Worm (Caenorhabditis elegans): ENCODE data around the gene sdz-32.

Gene sdz-32

ce11 chrII:3518961-3519544, 45.2 kb downstream of the sdz-32 start, which contains the start of gene clec-126 (continued):
- TF ChIP-seq lin-35 (GFP tag; optimal IDR thresholded peaks at IDR 0.05), result peak in 1 of 3 experiments; percentile 58
- TF ChIP-seq mel-28 (tag; optimal IDR thresholded peaks at IDR 0.05; ENCODE audit: borderline replicate concordance), result no peak
- TF ChIP-seq hrde-1 (tag; optimal IDR thresholded peaks at IDR 0.05; ENCODE audit: borderline replicate concordance), result peak; percentile 56
- TF ChIP-seq egrh-3 (GFP tag; IDR thresholded peaks at IDR 0.05), result peak; percentile 54
- TF ChIP-seq ztf-28 (GFP tag; IDR thresholded peaks at IDR 0.05), result 0 out of 2 replicates have a peak, but pooled peaks have one; percentile 57
- peak; percentile 89 for TF ChIP-seq D2030.7 (GFP tag; IDR thresholded peaks at IDR 0.05)
- TF ChIP-seq nhr-90 (tag; optimal IDR thresholded peaks at IDR 0.05), result peak; percentile 96
- 0 out of 2 replicates have a peak, but pooled peaks have one; percentile 49 for TF ChIP-seq lir-1 (GFP tag; conservative IDR thresholded peaks at IDR 0.05)
- no peak for TF ChIP-seq nhr-27 (tag; optimal IDR thresholded peaks at IDR 0.05)
- peak; percentile 49 for TF ChIP-seq ceh-79 (tag; optimal IDR thresholded peaks at IDR 0.05)

ce11 chrII:3520988-3521850, 47.4 kb downstream of the sdz-32 start, which contains the start of gene W09G10.9:
Gene W09G10.9, plus strand, starts transcription at chrII:3521800.
- TF ChIP-seq hmg-1.2 (GFP tag; IDR thresholded peaks at IDR 0.05) (peak; percentile 93), Y95B8A.8 (GFP tag; IDR thresholded peaks at IDR 0.05) (peak; percentile 83), die-1 (tag; optimal IDR thresholded peaks at IDR 0.05) (peak; percentile 31), nfyb-1 (GFP tag; IDR thresholded peaks at IDR 0.05) (peak; percentile 90), attf-3 (GFP tag; conservative IDR thresholded peaks at IDR 0.05) (peak; percentile 72), attf-5 (GFP tag; optimal IDR thresholded peaks at IDR 0.05) (peak; percentile 71), C06A6.2 (GFP tag; conservative IDR thresholded peaks at IDR 0.05) (0 out of 2 replicates have a peak, but pooled peaks have one; percentile 45), F37B4.10 (GFP tag; IDR thresholded peaks at IDR 0.05) (no peak), ztf-3 (GFP tag; optimal IDR thresholded peaks at IDR 0.05) (no peak), rcor-1 (GFP tag; IDR thresholded peaks at IDR 0.05) (peak; percentile 82), pbrm-1 (GFP tag; IDR thresholded peaks at IDR 0.05) (peak; percentile 91), madf-8 (GFP tag; conservative IDR thresholded peaks at IDR 0.05) (no peak; the same call in 1 of the 2 replicates), F39B2.1 (GFP tag; IDR thresholded peaks at IDR 0.05) (no peak), gei-17 (GFP tag; optimal IDR thresholded peaks at IDR 0.05) (no peak), lin-26 (GFP tag; IDR thresholded peaks at IDR 0.05) (peak; percentile 81), F57C9.4 (tag; optimal IDR thresholded peaks at IDR 0.05) (no peak), ceh-40 (GFP tag; IDR thresholded peaks at IDR 0.05) (peak; percentile 36; the same call in 1 of the 2 replicates), zfh-2 (GFP tag; conservative IDR thresholded peaks at IDR 0.05) (peak; percentile 82), ZK185.1 (tag; optimal IDR thresholded peaks at IDR 0.05; ENCODE audit: poor library complexity, severe bottlenecking) (peak; percentile 71), egl-18 (GFP tag; IDR thresholded peaks at IDR 0.05) (no peak), K12H6.12 (tag; optimal IDR thresholded peaks at IDR 0.05) (peak; percentile 54), B0261.1 (tag; optimal IDR thresholded peaks at IDR 0.05) (peak; percentile 84), D2030.7 (GFP tag; IDR thresholded peaks at IDR 0.05) (peak; percentile 89), him-1 (tag; optimal IDR thresholded peaks at IDR 0.05) (no peak), hmg-20 (GFP tag; IDR thresholded peaks at IDR 0.05) (peak; percentile 76; the same call in 1 of the 2 replicates), mcd-1 (GFP tag; IDR thresholded peaks at IDR 0.05) (peak; percentile 96), bed-2 (GFP tag; IDR thresholded peaks at IDR 0.05) (no peak), ceh-100 (GFP tag; IDR thresholded peaks at IDR 0.05) (peak; percentile 70), madf-6 (GFP tag; IDR thresholded peaks at IDR 0.05) (peak; percentile 73), tbp1 (GFP tag; optimal IDR thresholded peaks at IDR 0.05) (peak; percentile 90), C17E4.6 (GFP tag; IDR thresholded peaks at IDR 0.05) (0 out of 2 replicates have a peak, but pooled peaks have one; percentile 41), F52B5.7 (tag; optimal IDR thresholded peaks at IDR 0.05) (peak; percentile 28), ztf-6 (GFP tag; IDR thresholded peaks at IDR 0.05) (0 out of 2 replicates have a peak, but pooled peaks have one; percentile 56), ztf-28 (GFP tag; IDR thresholded peaks at IDR 0.05) (peak; percentile 70; the same call in 1 of the 2 replicates), rec-8 (tag; optimal IDR thresholded peaks at IDR 0.05) (peak in 1 of 2 experiments; percentile 30)
